Worm (Caenorhabditis elegans) whole organism, young adult: ENCODE measurements around the gene T13C2.7.

Source experiments
- F10E7.11 ChIP-seq: sonication (generic microtip); optimal IDR thresholded peaks from 2 replicates; lab custom pipeline; 2017; ENCODE audit warnings: mild to moderate bottlenecking, missing genetic modification characterization, moderate library complexity, missing compliant biosample characterization
- ZK185.1 ChIP-seq: sonication (generic microtip); optimal IDR thresholded peaks from 2 replicates; lab custom pipeline; 2016; ENCODE audit warnings: mild to moderate bottlenecking, missing genetic modification characterization, missing compliant biosample characterization; ENCODE audit not compliant: poor library complexity, severe bottlenecking
- ama-1 ChIP-seq, 3 experiments: fragments of 150-350 bp in 1 of 3; sonication (generic microtip) in 2 of 3; optimal IDR thresholded peaks; 2 replicates each; lab custom pipeline; 2014 to 2018; ENCODE audit warnings: missing biosample characterization in 2 of 3, missing genetic modification characterization in 2 of 3, missing genetic modification reagents in 2 of 3
- dox-1 ChIP-seq: fragments of 200-800 bp; sonication (Bioruptor generic); IDR thresholded peaks from 2 replicates; pipeline ENCODE4 v1.3.6; 2022; ENCODE audit warnings: missing genetic modification reagents, missing genetic modification characterization, missing compliant biosample characterization
- dpff-1 ChIP-seq: sonication (generic microtip); optimal IDR thresholded peaks from 2 replicates; lab custom pipeline; 2017; ENCODE audit warnings: mild to moderate bottlenecking, missing genetic modification characterization, missing compliant biosample characterization
- fkh-3 ChIP-seq: sonication (generic microtip); optimal IDR thresholded peaks from 2 replicates; lab custom pipeline; 2016; ENCODE audit warnings: mild to moderate bottlenecking, missing genetic modification characterization, missing compliant biosample characterization
- mes-4 ChIP-seq: sonication (generic microtip); optimal IDR thresholded peaks from 2 replicates; lab custom pipeline; 2016; ENCODE audit warnings: missing genotype, missing genetic modification characterization, missing compliant biosample characterization
- unc-62 ChIP-seq: fragments of 150-350 bp; optimal IDR thresholded peaks from 2 replicates; lab custom pipeline; 2014; ENCODE audit warnings: missing biosample characterization, missing genetic modification reagents, missing genetic modification characterization
- ztf-28 ChIP-seq: fragments of 200-800 bp; sonication (Bioruptor generic); IDR thresholded peaks from 2 replicates; pipeline ENCODE4 v1.3.6; 2022; ENCODE audit warnings: missing genetic modification reagents, missing genetic modification characterization, missing compliant biosample characterization

DNA sequence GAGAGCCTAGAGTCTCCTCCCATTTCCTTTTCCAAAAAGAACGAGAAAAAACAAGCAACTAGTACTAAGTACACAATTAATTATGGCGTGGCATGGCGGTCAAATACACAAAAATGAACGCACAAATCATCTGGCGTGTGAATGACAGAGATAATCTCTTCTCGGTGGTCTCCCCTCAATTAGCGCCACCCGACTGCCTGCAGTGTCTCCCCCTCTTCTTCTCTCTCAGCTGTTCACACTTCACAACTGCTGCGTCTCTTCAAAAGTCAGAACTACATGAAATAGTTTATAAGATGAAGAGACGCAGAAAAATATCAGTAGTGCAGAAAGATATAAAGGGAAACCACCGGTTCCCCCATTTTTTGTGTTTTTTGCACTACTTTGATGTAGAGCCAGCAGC lies 48.2 kb downstream of the T13C2.7 start:
- TF ChIP-seq ama-1 (optimal IDR thresholded peaks at IDR 0.05; lab: Kevin White, UChicago): no peak
- TF ChIP-seq ama-1 (GFP tag; optimal IDR thresholded peaks at IDR 0.05; lab: Kevin White, UChicago): no peak
- no peak for TF ChIP-seq ztf-28 (GFP tag; lab: Robert Waterston, UW)
- TF ChIP-seq ZK185.1 (tag; lab: Kevin White, UChicago): no peak
- TF ChIP-seq F10E7.11 (tag; lab: Kevin White, UChicago): no peak
- TF ChIP-seq fkh-3 (tag; lab: Kevin White, UChicago): no peak
- TF ChIP-seq unc-62 (GFP tag; lab: Kevin White, UChicago): no peak
- TF ChIP-seq dpff-1 (tag; lab: Kevin White, UChicago): no peak
- no peak for TF ChIP-seq mes-4 (tag; lab: Kevin White, UChicago)
- peak; percentile 37; the same call in 1 of the 2 replicates for TF ChIP-seq dox-1
